Worm (Caenorhabditis elegans) whole organism, late embryonic: ENCODE results near the gene nspb-4.

Experiments
- ama-1 ChIP-seq: fragments of 150-350 bp; optimal IDR thresholded peaks from 2 replicates; lab custom pipeline; 2014
- ceh-48 ChIP-seq: sonication (generic microtip); optimal IDR thresholded peaks from 2 replicates; lab custom pipeline; 2016; ENCODE audit warnings: missing genetic modification characterization, inconsistent platforms, missing compliant biosample characterization
- elt-4 ChIP-seq: sonication (generic microtip); optimal IDR thresholded peaks from 2 replicates; lab custom pipeline; 2016; ENCODE audit warnings: missing genetic modification characterization, missing compliant biosample characterization
- hlh-15 ChIP-seq: sonication (generic microtip); optimal IDR thresholded peaks from 2 replicates; lab custom pipeline; 2016; ENCODE audit warnings: missing genetic modification characterization, missing compliant biosample characterization
- madf-2 ChIP-seq: sonication (generic microtip); optimal IDR thresholded peaks from 2 replicates; lab custom pipeline; 2017; ENCODE audit warnings: missing genetic modification characterization, missing compliant biosample characterization
- mec-3 ChIP-seq: sonication (generic microtip); optimal IDR thresholded peaks from 2 replicates; lab custom pipeline; 2016; ENCODE audit warnings: borderline replicate concordance, missing genetic modification characterization, missing compliant biosample characterization
- nfya-1 ChIP-seq: sonication (generic microtip); optimal IDR thresholded peaks from 2 replicates; lab custom pipeline; 2017; ENCODE audit warnings: missing genetic modification characterization, mild to moderate bottlenecking, missing compliant biosample characterization, antibody characterized with exemption, moderate library complexity
- nhr-11 ChIP-seq: fragments of 150-350 bp; optimal IDR thresholded peaks from 2 replicates; lab custom pipeline; 2014; ENCODE audit warnings: missing biosample characterization, missing genetic modification characterization
- npax-4 ChIP-seq: sonication (generic microtip); optimal IDR thresholded peaks from 2 replicates; lab custom pipeline; 2016; ENCODE audit warnings: missing genetic modification characterization, missing compliant biosample characterization
- pha-4 ChIP-seq: fragments of 150-350 bp; optimal IDR thresholded peaks from 2 replicates; lab custom pipeline; 2018; ENCODE audit warnings: missing biosample characterization, missing genetic modification reagents, missing genetic modification characterization
- pqm-1 ChIP-seq: sonication (generic microtip); optimal IDR thresholded peaks from 2 replicates; lab custom pipeline; 2016; ENCODE audit warnings: missing genetic modification characterization, missing compliant biosample characterization
- rnt-1 ChIP-seq: sonication (generic microtip); optimal IDR thresholded peaks from 2 replicates; lab custom pipeline; 2016; ENCODE audit warnings: missing genetic modification characterization, missing compliant biosample characterization
- sox-4 ChIP-seq: sonication (generic microtip); optimal IDR thresholded peaks from 2 replicates; lab custom pipeline; 2017; ENCODE audit warnings: mild to moderate bottlenecking, missing genetic modification characterization, inconsistent platforms, missing compliant biosample characterization
- zip-5 ChIP-seq: sonication (generic microtip); optimal IDR thresholded peaks from 2 replicates; lab custom pipeline; 2016; ENCODE audit warnings: missing genetic modification characterization, missing compliant biosample characterization

DNA sequence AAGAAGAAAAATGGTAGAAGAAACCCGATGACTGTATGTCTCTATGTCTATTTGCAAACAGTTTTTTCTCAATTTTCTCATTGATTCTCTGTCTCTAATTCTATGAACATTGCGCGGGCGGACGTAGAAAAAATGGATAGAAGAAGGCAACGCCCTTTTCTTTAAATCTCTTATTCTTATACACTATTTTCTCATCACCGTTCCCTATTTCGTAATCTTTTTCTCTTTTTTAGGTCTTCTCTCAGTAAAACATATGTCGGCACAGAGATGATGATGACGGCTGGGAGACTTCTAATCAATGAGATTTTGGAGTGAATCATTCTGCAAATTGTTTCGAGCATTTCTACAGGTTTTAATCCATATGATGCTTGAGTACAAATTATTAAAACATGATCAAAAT lies 24.1 kb downstream of the nspb-4 start:
- TF ChIP-seq zip-5 (no peak), rnt-1 (tag; lab: Kevin White, UChicago) (no peak), pqm-1 (tag; lab: Kevin White, UChicago) (no peak), nfya-1 (tag; lab: Kevin White, UChicago) (no peak), hlh-15 (tag; lab: Kevin White, UChicago) (no peak), pha-4 (tag; lab: Kevin White, UChicago) (no peak), mec-3 (tag; lab: Kevin White, UChicago) (no peak), sox-4 (tag; lab: Kevin White, UChicago) (no peak), ceh-48 (tag; lab: Kevin White, UChicago) (no peak), nhr-11 (no peak), madf-2 (no peak), elt-4 (tag; lab: Kevin White, UChicago) (no peak), npax-4 (tag; lab: Kevin White, UChicago) (no peak), ama-1 (lab: Kevin White, UChicago) (no peak)
